Fruit fly (Drosophila melanogaster) whole organism, embryonic: ENCODE data around the gene tub.

Experiments used
- Ada2b ChIP-seq: fragments of 200-800 bp; sonication (Bioruptor generic); IDR thresholded peaks from 2 replicates; pipeline ENCODE4 v1.3.6; 2022; ENCODE audit warnings: missing biosample characterization, missing genetic modification characterization
- B-H2 ChIP-seq: fragments of 200-800 bp; sonication (Bioruptor generic); optimal IDR thresholded peaks from 2 replicates; lab custom pipeline; 2018; ENCODE audit warnings: missing biosample characterization, mild to moderate bottlenecking, missing genetic modification characterization
- Bdp1 ChIP-seq: fragments of 200-800 bp; sonication (Bioruptor generic); optimal IDR thresholded peaks from 3 replicates; lab custom pipeline; 2016; ENCODE audit warnings: missing biosample characterization, missing genetic modification characterization
- CG10431 ChIP-seq: fragments of 200-800 bp; sonication (Bioruptor generic); optimal IDR thresholded peaks from 3 replicates; lab custom pipeline; 2018; ENCODE audit warnings: missing biosample characterization, mild to moderate bottlenecking, missing genetic modification characterization
- CG11398 ChIP-seq: fragments of 200-800 bp; sonication (Bioruptor generic); optimal IDR thresholded peaks from 2 replicates; lab custom pipeline; 2016; ENCODE audit warnings: missing biosample characterization, missing genetic modification characterization
- CG12219 ChIP-seq: fragments of 200-800 bp; sonication (Bioruptor generic); optimal IDR thresholded peaks from 3 replicates; lab custom pipeline; 2018; ENCODE audit warnings: missing biosample characterization, mild to moderate bottlenecking, missing genetic modification characterization
- CG13624 ChIP-seq: fragments of 200-800 bp; sonication (Bioruptor generic); optimal IDR thresholded peaks from 2 replicates; lab custom pipeline; 2016; ENCODE audit warnings: missing biosample characterization, missing genetic modification characterization
- CG14014 ChIP-seq: fragments of 200-800 bp; sonication (Bioruptor generic); IDR thresholded peaks from 2 replicates; pipeline ENCODE4 v1.3.6; 2022; ENCODE audit warnings: missing biosample characterization, missing genetic modification characterization
- CG14965 ChIP-seq: fragments of 200-800 bp; sonication (Bioruptor generic); optimal IDR thresholded peaks from 2 replicates; lab custom pipeline; 2016; ENCODE audit warnings: missing biosample characterization, missing genetic modification characterization, borderline replicate concordance
- CG15514 ChIP-seq: fragments of 200-800 bp; sonication (Bioruptor generic); optimal IDR thresholded peaks from 3 replicates; lab custom pipeline; 2017; ENCODE audit warnings: missing biosample characterization, missing genetic modification characterization, mild to moderate bottlenecking, moderate library complexity, missing genetic modification reagents
- CG15696 ChIP-seq: fragments of 200-800 bp; sonication (Bioruptor generic); optimal IDR thresholded peaks from 2 replicates; lab custom pipeline; 2019; ENCODE audit warnings: missing biosample characterization, mild to moderate bottlenecking, missing genetic modification characterization, moderate library complexity
- CG16813 ChIP-seq: fragments of 200-800 bp; sonication (Bioruptor generic); IDR thresholded peaks from 3 replicates; pipeline ENCODE4 v1.3.6; 2022; ENCODE audit warnings: missing biosample characterization, missing genetic modification characterization; ENCODE audit not compliant: partially characterized antibody
- CG17186 ChIP-seq: fragments of 200-800 bp; sonication (Bioruptor generic); optimal IDR thresholded peaks from 3 replicates; lab custom pipeline; 2017; ENCODE audit warnings: missing biosample characterization, missing genetic modification reagents, missing genetic modification characterization
- CG1792 ChIP-seq: fragments of 200-800 bp; sonication (Bioruptor generic); optimal IDR thresholded peaks from 2 replicates; lab custom pipeline; 2016; ENCODE audit warnings: missing biosample characterization, missing genetic modification characterization
- CG1832 ChIP-seq: fragments of 200-800 bp; sonication (Bioruptor generic); optimal IDR thresholded peaks from 2 replicates; lab custom pipeline; 2017; ENCODE audit warnings: missing biosample characterization, mild to moderate bottlenecking, missing genetic modification characterization, inconsistent platforms
- CG18619 ChIP-seq: fragments of 200-800 bp; sonication (Bioruptor generic); optimal IDR thresholded peaks from 3 replicates; lab custom pipeline; 2017; ENCODE audit warnings: missing biosample characterization, mild to moderate bottlenecking, missing genetic modification characterization
- CG18764 ChIP-seq: fragments of 200-800 bp; sonication (Bioruptor generic); optimal IDR thresholded peaks from 3 replicates; lab custom pipeline; 2016; ENCODE audit warnings: missing biosample characterization, missing genetic modification characterization
- CG2129 ChIP-seq: fragments of 200-800 bp; sonication (Bioruptor generic); IDR thresholded peaks from 2 replicates; pipeline ENCODE4 v1.3.6; 2022; ENCODE audit warnings: missing biosample characterization, missing genetic modification characterization; ENCODE audit not compliant: partially characterized antibody
- CG30020 ChIP-seq: fragments of 200-800 bp; optimal IDR thresholded peaks from 2 replicates; lab custom pipeline; 2019; ENCODE audit warnings: missing biosample characterization, mild to moderate bottlenecking, missing genetic modification characterization, moderate library complexity
- CG31224 ChIP-seq: fragments of 200-800 bp; sonication (Bioruptor generic); IDR thresholded peaks from 2 replicates; pipeline ENCODE4 v1.3.6; 2022; ENCODE audit warnings: missing biosample characterization, missing genetic modification characterization
- CG3838 ChIP-seq: fragments of 200-800 bp; sonication (Bioruptor generic); optimal IDR thresholded peaks from 3 replicates; lab custom pipeline; 2016; ENCODE audit warnings: missing biosample characterization, missing genetic modification characterization
- CG43689 ChIP-seq: fragments of 200-800 bp; sonication (Bioruptor generic); IDR thresholded peaks from 2 replicates; pipeline ENCODE4 v1.3.6; 2022; ENCODE audit warnings: missing biosample characterization, missing genetic modification characterization
- CG6254 ChIP-seq: fragments of 200-800 bp; sonication (Bioruptor generic); optimal IDR thresholded peaks from 3 replicates; lab custom pipeline; 2017; ENCODE audit warnings: mild to moderate bottlenecking, missing biosample characterization, missing genetic modification reagents, missing genetic modification characterization
- CG6813 ChIP-seq: fragments of 200-800 bp; sonication (Bioruptor generic); optimal IDR thresholded peaks from 2 replicates; lab custom pipeline; 2017; ENCODE audit warnings: missing biosample characterization, missing genetic modification characterization, mild to moderate bottlenecking, moderate library complexity, missing genetic modification reagents
- CG9817 ChIP-seq: fragments of 200-800 bp; sonication (Bioruptor generic); optimal IDR thresholded peaks from 2 replicates; lab custom pipeline; 2018; ENCODE audit warnings: missing biosample characterization, mild to moderate bottlenecking, missing genetic modification characterization, moderate library complexity
- D19A ChIP-seq: fragments of 200-800 bp; optimal IDR thresholded peaks from 3 replicates; lab custom pipeline; 2019; ENCODE audit warnings: missing biosample characterization, mild to moderate bottlenecking, missing genetic modification characterization, moderate library complexity
- D19B ChIP-seq: fragments of 200-800 bp; sonication (Bioruptor generic); optimal IDR thresholded peaks from 2 replicates; lab custom pipeline; 2017; ENCODE audit warnings: missing biosample characterization, mild to moderate bottlenecking, missing genetic modification characterization
- Dip3 ChIP-seq: fragments of 200-800 bp; sonication (Bioruptor generic); optimal IDR thresholded peaks from 3 replicates; lab custom pipeline; 2016; ENCODE audit warnings: missing biosample characterization, missing genetic modification characterization
- Eip74EF ChIP-seq, 2 experiments: fragments of 200-800 bp in 1 of 2; fragments of >200 bp in 1 of 2; sonication (Bioruptor generic) in 1 of 2; optimal IDR thresholded peaks; 2 replicates each; lab custom pipeline; 2017 to 2019; ENCODE audit warnings: missing biosample characterization in 2 of 2, missing genetic modification characterization in 2 of 2, mild to moderate bottlenecking in 1 of 2, moderate library complexity in 1 of 2
- Elba2 ChIP-seq: fragments of 200-800 bp; sonication (Bioruptor generic); optimal IDR thresholded peaks from 3 replicates; lab custom pipeline; 2016; ENCODE audit warnings: missing biosample characterization, missing genetic modification characterization
- Hmr ChIP-seq: fragments of 200-800 bp; sonication (Bioruptor generic); optimal IDR thresholded peaks from 3 replicates; lab custom pipeline; 2017; ENCODE audit warnings: mild to moderate bottlenecking, missing biosample characterization, missing genetic modification reagents, missing genetic modification characterization
- Hr51 ChIP-seq, 2 experiments: fragments of 200-800 bp; sonication (Bioruptor generic); optimal IDR thresholded peaks; 2 replicates in 1 of 2; 3 replicates in 1 of 2; lab custom pipeline; 2016 to 2018; ENCODE audit warnings: missing biosample characterization in 2 of 2, missing genetic modification characterization in 2 of 2, mild to moderate bottlenecking in 1 of 2, moderate library complexity in 1 of 2
- NFAT ChIP-seq: fragments of 200-800 bp; sonication (Bioruptor generic); IDR thresholded peaks from 2 replicates; pipeline ENCODE4 v1.3.6; 2022; ENCODE audit warnings: missing biosample characterization, missing genetic modification characterization
- PHDP ChIP-seq: fragments of 200-800 bp; sonication (Bioruptor generic); optimal IDR thresholded peaks from 3 replicates; lab custom pipeline; 2018; ENCODE audit warnings: missing biosample characterization, mild to moderate bottlenecking, missing genetic modification characterization, moderate library complexity
- Pdp1 ChIP-seq, 2 experiments: fragments of 200-800 bp; sonication (Bioruptor generic); optimal IDR thresholded peaks; 3 replicates each; lab custom pipeline; 2016; ENCODE audit warnings: missing biosample characterization in 2 of 2, missing genetic modification characterization in 2 of 2, mild to moderate bottlenecking in 1 of 2, moderate library complexity in 1 of 2
- Scr ChIP-seq: fragments of 200-800 bp; sonication (Bioruptor generic); IDR thresholded peaks from 2 replicates; pipeline ENCODE4 v1.3.6; 2022; ENCODE audit warnings: missing biosample characterization, missing genetic modification characterization; ENCODE audit not compliant: partially characterized antibody
- Sox102F ChIP-seq: fragments of 200-800 bp; sonication (Bioruptor generic); optimal IDR thresholded peaks from 2 replicates; lab custom pipeline; 2018; ENCODE audit warnings: missing biosample characterization, mild to moderate bottlenecking, missing genetic modification characterization, moderate library complexity
- Vsx1 ChIP-seq: fragments of 200-800 bp; sonication (Bioruptor generic); optimal IDR thresholded peaks from 2 replicates; lab custom pipeline; 2017; ENCODE audit warnings: missing biosample characterization, mild to moderate bottlenecking, missing genetic modification characterization, missing genetic modification reagents
- ab ChIP-seq: fragments of 200-800 bp; sonication (Bioruptor generic); optimal IDR thresholded peaks from 2 replicates; lab custom pipeline; 2016; ENCODE audit warnings: missing biosample characterization, missing genetic modification characterization
- bab2 ChIP-seq: fragments of 200-800 bp; sonication (Bioruptor generic); optimal IDR thresholded peaks from 2 replicates; lab custom pipeline; 2016; ENCODE audit warnings: missing biosample characterization, missing genetic modification characterization
- chinmo ChIP-seq: fragments of 200-800 bp; sonication (Bioruptor generic); IDR thresholded peaks from 4 replicates; pipeline ENCODE4 v1.3.6; 2022; ENCODE audit warnings: missing biosample characterization, missing genetic modification characterization; ENCODE audit not compliant: partially characterized antibody
- dmrt11E ChIP-seq: fragments of 200-800 bp; sonication (Bioruptor generic); optimal IDR thresholded peaks from 3 replicates; lab custom pipeline; 2018; ENCODE audit warnings: missing biosample characterization, mild to moderate bottlenecking, missing genetic modification characterization, moderate library complexity
- inv ChIP-seq: fragments of 200-800 bp; sonication (Bioruptor generic); IDR thresholded peaks from 2 replicates; pipeline ENCODE4 v1.3.6; 2022; ENCODE audit warnings: missing biosample characterization, missing genetic modification characterization; ENCODE audit not compliant: partially characterized antibody
- pnt ChIP-seq: fragments of 200-800 bp; sonication (Bioruptor generic); optimal IDR thresholded peaks from 3 replicates; lab custom pipeline; 2016; ENCODE audit warnings: missing biosample characterization, missing genetic modification characterization
- row ChIP-seq: fragments of 200-800 bp; sonication (Bioruptor generic); IDR thresholded peaks from 3 replicates; pipeline ENCODE4 v1.3.6; 2022; ENCODE audit warnings: missing biosample characterization, missing genetic modification characterization
- sd ChIP-seq: fragments of 200-800 bp; sonication (Bioruptor generic); optimal IDR thresholded peaks from 3 replicates; lab custom pipeline; 2018; ENCODE audit warnings: missing biosample characterization, mild to moderate bottlenecking, missing genetic modification characterization, moderate library complexity
- sisA ChIP-seq: fragments of 200-800 bp; sonication (Bioruptor generic); IDR thresholded peaks from 2 replicates; pipeline ENCODE4 v1.3.6; 2022; ENCODE audit warnings: missing biosample characterization, missing genetic modification characterization
- tna ChIP-seq: fragments of 200-800 bp; sonication (Bioruptor generic); IDR thresholded peaks from 2 replicates; pipeline ENCODE4 v1.3.6; 2022; ENCODE audit warnings: missing biosample characterization, missing genetic modification characterization; ENCODE audit not compliant: partially characterized antibody
- zfh2 ChIP-seq: fragments of 200-800 bp; sonication (Bioruptor generic); optimal IDR thresholded peaks from 2 replicates; lab custom pipeline; 2016; ENCODE audit warnings: missing biosample characterization, missing genetic modification characterization

The tub gene

dm6 chr3R:4387490-4387889 is at the start of gene tub (continued):
- TF ChIP-seq CG6254 (GFP tag; lab: Kevin White, UChicago) (no peak), CG17186 (GFP tag; lab: Kevin White, UChicago) (peak; percentile 38), CG3838 (GFP tag; lab: Kevin White, UChicago) (no peak), CG11398 (GFP tag; lab: Kevin White, UChicago) (peak; percentile 30), ab (GFP tag; lab: Kevin White, UChicago) (no peak), CG18619 (GFP tag; lab: Kevin White, UChicago) (no peak), Eip74EF (GFP tag; optimal IDR thresholded peaks at IDR 0.05; lab: Kevin White, UChicago) (peak in 1 of 2 experiments; percentile 29), CG18764 (no peak), chinmo (GFP tag; lab: Robert Waterston, UW) (peak; percentile 68; the same call in 1 of the 4 replicates), CG10431 (peak; percentile 91), tna (GFP tag; lab: Robert Waterston, UW) (no peak), B-H2 (GFP tag; lab: Kevin White, UChicago) (peak; percentile 60), Pdp1 (GFP tag; optimal IDR thresholded peaks at IDR 0.05; lab: Kevin White, UChicago) (peak; percentile 24 to 87), CG9817 (tag; lab: Kevin White, UChicago) (no peak), CG16813 (no peak), CG1832 (GFP tag; lab: Kevin White, UChicago) (no peak), Hmr (GFP tag; lab: Kevin White, UChicago) (no peak), Ada2b (GFP tag; lab: Robert Waterston, UW) (no peak), CG15696 (no peak), CG43689 (GFP tag; lab: Robert Waterston, UW) (no peak), zfh2 (peak; percentile 25), CG14965 (GFP tag; lab: Kevin White, UChicago) (no peak), NFAT (GFP tag; lab: Robert Waterston, UW) (no peak), CG14014 (peak; percentile 40; the same call in 1 of the 2 replicates), D19B (GFP tag; lab: Kevin White, UChicago) (no peak), Hr51 (GFP tag; optimal IDR thresholded peaks at IDR 0.05; lab: Kevin White, UChicago) (no peak), Sox102F (GFP tag; lab: Kevin White, UChicago) (no peak), sisA (GFP tag; lab: Robert Waterston, UW) (no peak), dmrt11E (tag; lab: Kevin White, UChicago) (peak; percentile 12), CG2129 (no peak), Elba2 (no peak), CG30020 (peak; percentile 88), Bdp1 (GFP tag; lab: Kevin White, UChicago) (no peak), Vsx1 (no peak), CG1792 (GFP tag; lab: Kevin White, UChicago) (no peak), D19A (tag; lab: Kevin White, UChicago) (peak; percentile 40), CG12219 (GFP tag; lab: Kevin White, UChicago) (no peak), Scr (GFP tag; lab: Robert Waterston, UW) (0 out of 2 replicates have a peak, but pooled peaks have one; percentile 15), pnt (GFP tag; lab: Kevin White, UChicago) (no peak), CG15514 (GFP tag; lab: Kevin White, UChicago) (peak; percentile 73), bab2 (GFP tag; lab: Kevin White, UChicago) (peak; percentile 50), row (peak; percentile 85), sd (tag; lab: Kevin White, UChicago) (no peak), CG6813 (GFP tag; lab: Kevin White, UChicago) (no peak), inv (GFP tag; lab: Robert Waterston, UW) (no peak), CG13624 (peak; percentile 49), PHDP (tag; lab: Kevin White, UChicago) (peak; percentile 44), CG31224 (no peak), Dip3 (GFP tag; lab: Kevin White, UChicago) (peak; percentile 16)
